Fruit fly (Drosophila melanogaster): Measurements from ENCODE around the gene Lsp1gamma.
A peak's percentile ranks its signal among the peaks of the same experiment; 100 is the strongest.

Lsp1gamma gene

dm6 chr3L:57638-58037 is 8.6 kb upstream of the Lsp1gamma start (continued):
- TF ChIP-seq CG33557 (GFP tag; optimal IDR thresholded peaks at IDR 0.05), result peak; percentile 11
- no peak for TF ChIP-seq CG18764 (GFP tag; optimal IDR thresholded peaks at IDR 0.05)
- TF ChIP-seq CG4854 (GFP tag; optimal IDR thresholded peaks at IDR 0.05), result no peak
- TF ChIP-seq Xbp1 (GFP tag; optimal IDR thresholded peaks at IDR 0.05), result no peak
- peak in 1 of 2 experiments; percentile 52 for TF ChIP-seq Hr78 (GFP tag; optimal IDR thresholded peaks at IDR 0.05)
- TF ChIP-seq CG2199 (GFP tag; IDR thresholded peaks at IDR 0.05), result peak; percentile 78; the same call in 2 of the 3 replicates
- no peak for TF ChIP-seq Lhr (GFP tag; optimal IDR thresholded peaks at IDR 0.05)

- no peak for TF ChIP-seq tgo (GFP tag; IDR thresholded peaks at IDR 0.05)
- TF ChIP-seq cad (GFP tag; optimal IDR thresholded peaks at IDR 0.05), result peak; percentile 5
Observed at dm6 chr3L:60050-60449, 6.2 kb upstream of the Lsp1gamma start.

- TF ChIP-seq Xbp1 (GFP tag; optimal IDR thresholded peaks at IDR 0.05) (no peak), corto (GFP tag; optimal IDR thresholded peaks at IDR 0.05) (no peak), HLH4C (GFP tag; IDR thresholded peaks at IDR 0.05; ENCODE audit: partially characterized antibody) (no peak), CG16779 (GFP tag; IDR thresholded peaks at IDR 0.05) (no peak), Atf-2 (GFP tag; optimal IDR thresholded peaks at IDR 0.05) (no peak), sens (GFP tag) (peak; percentile 61)
Observed at dm6 chr3L:60491-60890, 5.7 kb upstream of the Lsp1gamma start.

- peak; percentile 75 for TF ChIP-seq sqz (GFP tag; optimal IDR thresholded peaks at IDR 0.05)
- TF ChIP-seq Adf1 (GFP tag; IDR thresholded peaks at IDR 0.05), result peak; percentile 11; the same call in 1 of the 2 replicates
- TF ChIP-seq CG3847 (GFP tag; IDR thresholded peaks at IDR 0.05), result no peak
- 0 out of 4 replicates have a peak, but pooled peaks have one; percentile 59 for TF ChIP-seq chinmo (GFP tag; IDR thresholded peaks at IDR 0.05; ENCODE audit: partially characterized antibody)
- TF ChIP-seq bsh (GFP tag; optimal IDR thresholded peaks at IDR 0.05), result peak in 1 of 2 experiments; percentile 41
- TF ChIP-seq bbx (GFP tag; IDR thresholded peaks at IDR 0.05; ENCODE audit: partially characterized antibody), result no peak
- TF ChIP-seq nom (GFP tag; optimal IDR thresholded peaks at IDR 0.05), result peak; percentile 60
- no peak for TF ChIP-seq Hr39 (optimal IDR thresholded peaks at IDR 0.05)
- peak; percentile 91 for TF ChIP-seq Med (GFP tag)
- TF ChIP-seq crol (GFP tag; IDR thresholded peaks at IDR 0.05), result peak; percentile 74
- peak; percentile 89 for TF ChIP-seq CG13894 (tag; optimal IDR thresholded peaks at IDR 0.05)
- TF ChIP-seq CG32772 (GFP tag; IDR thresholded peaks at IDR 0.05), result peak; percentile 18
- no peak for TF ChIP-seq fu2 (GFP tag; optimal IDR thresholded peaks at IDR 0.05)
Observed at dm6 chr3L:69310-69709, 3.1 kb downstream of the Lsp1gamma start.

dm6 chr3L:71247-71646 is 5.0 kb downstream of the Lsp1gamma start:
- TF ChIP-seq pfk (GFP tag; optimal IDR thresholded peaks at IDR 0.05) (peak; percentile 76), CG30020 (tag; optimal IDR thresholded peaks at IDR 0.05) (peak; percentile 4), CG32767 (GFP tag; IDR thresholded peaks at IDR 0.05) (no peak), fd64A (GFP tag; optimal IDR thresholded peaks at IDR 0.05) (no peak), gro (GFP tag; optimal IDR thresholded peaks at IDR 0.05) (no peak), CG34224 (GFP tag; IDR thresholded peaks at IDR 0.05; ENCODE audit: partially characterized antibody) (no peak), CG9437 (GFP tag; optimal IDR thresholded peaks at IDR 0.05) (no peak), pnt (GFP tag; optimal IDR thresholded peaks at IDR 0.05) (no peak), lbe (GFP tag; optimal IDR thresholded peaks at IDR 0.05) (no peak), Med (GFP tag) (peak; percentile 35)

Data from whole organism, embryonic.